Worm (Caenorhabditis elegans): ENCODE measurements around the gene jnk-1.
A peak's percentile ranks its signal among the peaks of the same experiment; 100 is the strongest.

jnk-1 gene

ce11 chrIV:6978625-6979024 is 21.2 kb downstream of the jnk-1 start:
- TF ChIP-seq mls-2 (tag; optimal IDR thresholded peaks at IDR 0.05) (no peak), nhr-28 (tag; optimal IDR thresholded peaks at IDR 0.05) (no peak), pha-4 (tag; optimal IDR thresholded peaks at IDR 0.05) (no peak), ztf-11 (tag; optimal IDR thresholded peaks at IDR 0.05) (no peak), nhr-76 (tag; optimal IDR thresholded peaks at IDR 0.05) (no peak), cnd-1 (tag; optimal IDR thresholded peaks at IDR 0.05) (no peak), nhr-2 (tag; optimal IDR thresholded peaks at IDR 0.05) (no peak), ceh-43 (GFP tag; optimal IDR thresholded peaks at IDR 0.05) (no peak), lsy-2 (tag; optimal IDR thresholded peaks at IDR 0.05) (no peak), unc-120 (tag; optimal IDR thresholded peaks at IDR 0.05; ENCODE audit: poor library complexity, severe bottlenecking) (no peak), ceh-39 (tag; optimal IDR thresholded peaks at IDR 0.05) (no peak), sptf-1 (tag; optimal IDR thresholded peaks at IDR 0.05) (no peak), hlh-1 (tag; optimal IDR thresholded peaks at IDR 0.05) (no peak), elt-3 (tag; optimal IDR thresholded peaks at IDR 0.05) (no peak), unc-62 (GFP tag; optimal IDR thresholded peaks at IDR 0.05) (no peak), ham-2 (GFP tag; optimal IDR thresholded peaks at IDR 0.05) (no peak), nhr-237 (tag; optimal IDR thresholded peaks at IDR 0.05) (no peak), unc-39 (tag; optimal IDR thresholded peaks at IDR 0.05) (no peak), bed-3 (GFP tag; optimal IDR thresholded peaks at IDR 0.05) (no peak), sem-2 (GFP tag; optimal IDR thresholded peaks at IDR 0.05) (no peak)

- peak; percentile 18 for TF ChIP-seq ztf-11 (tag; optimal IDR thresholded peaks at IDR 0.05)
- peak; percentile 40 for TF ChIP-seq pha-4 (tag; optimal IDR thresholded peaks at IDR 0.05)
- TF ChIP-seq cnd-1 (tag; optimal IDR thresholded peaks at IDR 0.05): peak; percentile 63
- no peak for TF ChIP-seq ham-2 (GFP tag; optimal IDR thresholded peaks at IDR 0.05)
- TF ChIP-seq nhr-12 (tag; optimal IDR thresholded peaks at IDR 0.05): no peak
- peak; percentile 49 for TF ChIP-seq ces-1 (GFP tag; optimal IDR thresholded peaks at IDR 0.05)
- TF ChIP-seq sptf-1 (tag; optimal IDR thresholded peaks at IDR 0.05): peak; percentile 7
- TF ChIP-seq unc-62 (GFP tag; optimal IDR thresholded peaks at IDR 0.05): peak; percentile 40
- peak; percentile 53 for TF ChIP-seq elt-1 (tag; optimal IDR thresholded peaks at IDR 0.05; ENCODE audit: borderline replicate concordance, insufficient read depth)
- TF ChIP-seq ceh-43 (GFP tag; optimal IDR thresholded peaks at IDR 0.05): peak; percentile 51
- TF ChIP-seq mls-2 (tag; optimal IDR thresholded peaks at IDR 0.05): peak; percentile 8
Measured at ce11 chrIV:6984449-6985380, 27.3 kb downstream of the jnk-1 start.

ce11 chrIV:6986835-6987234 is 29.4 kb downstream of the jnk-1 start, which contains the start of gene prkl-1:
Gene prkl-1, minus strand, starts transcription at chrIV:6986935.
- no peak for TF ChIP-seq blmp-1 (tag; optimal IDR thresholded peaks at IDR 0.05)
- TF ChIP-seq cnd-1 (tag; optimal IDR thresholded peaks at IDR 0.05): no peak
- no peak for TF ChIP-seq unc-39 (tag; optimal IDR thresholded peaks at IDR 0.05)
- TF ChIP-seq tbx-8 (GFP tag; optimal IDR thresholded peaks at IDR 0.05): no peak
- no peak for TF ChIP-seq drap-1 (GFP tag; optimal IDR thresholded peaks at IDR 0.05)
- TF ChIP-seq mab-5 (tag; optimal IDR thresholded peaks at IDR 0.05): no peak
- TF ChIP-seq ceh-83 (GFP tag; optimal IDR thresholded peaks at IDR 0.05): no peak
- TF ChIP-seq sem-2 (GFP tag; optimal IDR thresholded peaks at IDR 0.05): no peak
- no peak for TF ChIP-seq lin-13 (tag; optimal IDR thresholded peaks at IDR 0.05)
- no peak for TF ChIP-seq ces-1 (GFP tag; optimal IDR thresholded peaks at IDR 0.05)
- no peak for TF ChIP-seq nhr-28 (tag; optimal IDR thresholded peaks at IDR 0.05)
- TF ChIP-seq ham-2 (GFP tag; optimal IDR thresholded peaks at IDR 0.05): no peak
- TF ChIP-seq lsy-2 (tag; optimal IDR thresholded peaks at IDR 0.05): no peak
- TF ChIP-seq flh-1 (GFP tag; optimal IDR thresholded peaks at IDR 0.05): no peak
- no peak for TF ChIP-seq ceh-39 (tag; optimal IDR thresholded peaks at IDR 0.05)

ce11 chrIV:6991070-6991469 is 33.6 kb downstream of the jnk-1 start:
- TF ChIP-seq unc-62 (GFP tag; optimal IDR thresholded peaks at IDR 0.05) (peak; percentile 64), ceh-43 (GFP tag; optimal IDR thresholded peaks at IDR 0.05) (no peak), ces-1 (GFP tag; optimal IDR thresholded peaks at IDR 0.05) (peak; percentile 13), unc-120 (tag; optimal IDR thresholded peaks at IDR 0.05; ENCODE audit: poor library complexity, severe bottlenecking) (peak; percentile 30)

- TF ChIP-seq ces-1 (GFP tag; optimal IDR thresholded peaks at IDR 0.05) (no peak), lin-32 (GFP tag; optimal IDR thresholded peaks at IDR 0.05) (peak; percentile 91)
Measured at ce11 chrIV:6997918-6998317, 40.5 kb downstream of the jnk-1 start.
